Fruit fly (Drosophila melanogaster): ENCODE results near the gene Ski6.
A peak's percentile ranks its signal among the peaks of the same experiment; 100 is the strongest.

Gene Ski6

DNA sequence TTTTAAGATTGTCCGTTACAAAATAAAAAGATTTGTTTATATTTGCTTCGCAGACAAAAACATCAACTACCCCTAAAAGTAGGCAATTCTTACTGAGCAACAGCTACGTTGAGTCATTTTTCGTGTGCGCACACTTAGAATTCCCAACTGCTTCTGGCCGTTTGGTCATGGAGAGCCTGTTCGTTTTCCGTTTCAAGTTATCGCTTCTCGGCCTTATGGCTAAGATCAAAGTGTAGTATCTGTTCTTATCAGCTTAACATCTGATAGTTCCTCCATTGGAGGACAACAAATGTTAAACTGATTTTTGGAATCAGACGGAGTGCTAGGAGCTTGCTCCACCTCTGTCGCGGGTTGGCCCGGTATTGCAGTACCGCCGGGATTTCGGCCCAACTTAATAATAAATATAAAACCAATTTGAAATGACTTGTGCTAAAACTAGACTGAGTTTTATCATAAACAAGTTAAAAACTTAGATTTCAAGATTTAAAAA, 6.5 kb downstream of the Ski6 start (continued):
- TF ChIP-seq gro (GFP tag; optimal IDR thresholded peaks at IDR 0.05) (peak; percentile 84), Side (GFP tag; optimal IDR thresholded peaks at IDR 0.05) (peak; percentile 1), amos (GFP tag; IDR thresholded peaks at IDR 0.05; ENCODE audit: partially characterized antibody) (peak; percentile 51; the same call in 1 of the 2 replicates), wdn (GFP tag; IDR thresholded peaks at IDR 0.05) (0 out of 2 replicates have a peak, but pooled peaks have one; percentile 29), CG14014 (GFP tag; IDR thresholded peaks at IDR 0.05) (peak; percentile 41; the same call in 1 of the 2 replicates), Opbp (GFP tag; IDR thresholded peaks at IDR 0.05; ENCODE audit: partially characterized antibody) (peak; percentile 72), CG33213 (GFP tag; optimal IDR thresholded peaks at IDR 0.05) (peak; percentile 81), chm (GFP tag; IDR thresholded peaks at IDR 0.05) (peak; percentile 72; the same call in 1 of the 2 replicates), CG14710 (tag; optimal IDR thresholded peaks at IDR 0.05) (peak; percentile 29), CG5245 (GFP tag; optimal IDR thresholded peaks at IDR 0.05) (peak; percentile 37), CG6689 (GFP tag; IDR thresholded peaks at IDR 0.05) (peak; percentile 26; the same call in 1 of the 2 replicates), Antp (GFP tag; optimal IDR thresholded peaks at IDR 0.05) (peak; percentile 75), CG14050 (GFP tag; IDR thresholded peaks at IDR 0.05) (0 out of 3 replicates have a peak, but pooled peaks have one; percentile 16), slou (GFP tag; optimal IDR thresholded peaks at IDR 0.05) (peak; percentile 26), NFAT (GFP tag; IDR thresholded peaks at IDR 0.05) (peak; percentile 55; the same call in 1 of the 2 replicates), CG17328 (GFP tag; IDR thresholded peaks at IDR 0.05) (peak; percentile 8; the same call in 1 of the 2 replicates), ci (GFP tag; IDR thresholded peaks at IDR 0.05) (peak; percentile 74), CG10654 (GFP tag; optimal IDR thresholded peaks at IDR 0.05) (peak; percentile 20), CG16863 (GFP tag; optimal IDR thresholded peaks at IDR 0.05) (peak; percentile 31), pros (GFP tag; optimal IDR thresholded peaks at IDR 0.05) (peak; percentile 98), H2.0 (GFP tag; IDR thresholded peaks at IDR 0.05) (0 out of 2 replicates have a peak, but pooled peaks have one; percentile 25), Atf6 (GFP tag; IDR thresholded peaks at IDR 0.05) (peak; percentile 49; the same call in 1 of the 2 replicates), CG9876 (GFP tag; optimal IDR thresholded peaks at IDR 0.05) (peak; percentile 23), inv (GFP tag; IDR thresholded peaks at IDR 0.05; ENCODE audit: partially characterized antibody) (peak; percentile 33; the same call in 1 of the 2 replicates), Ssrp (tag; optimal IDR thresholded peaks at IDR 0.05) (peak; percentile 2), CG12659 (GFP tag; optimal IDR thresholded peaks at IDR 0.05) (peak; percentile 41), CG4360 (GFP tag; IDR thresholded peaks at IDR 0.05) (peak; percentile 49), CG3847 (GFP tag; IDR thresholded peaks at IDR 0.05) (0 out of 2 replicates have a peak, but pooled peaks have one; percentile 13), gt (GFP tag; IDR thresholded peaks at IDR 0.05) (peak; percentile 44; the same call in 1 of the 2 replicates), CG3281 (GFP tag; optimal IDR thresholded peaks at IDR 0.05) (peak; percentile 24), kni (GFP tag; optimal IDR thresholded peaks at IDR 0.05) (peak; percentile 95), Gug (GFP tag; IDR thresholded peaks at IDR 0.05) (peak; percentile 49; the same call in 2 of the 4 replicates), CG1024 (GFP tag; IDR thresholded peaks at IDR 0.05) (peak; percentile 50; the same call in 1 of the 2 replicates), Adf1 (GFP tag; IDR thresholded peaks at IDR 0.05) (peak; percentile 26; the same call in 1 of the 2 replicates), Rx (GFP tag; IDR thresholded peaks at IDR 0.05) (0 out of 2 replicates have a peak, but pooled peaks have one; percentile 14), CG15696 (tag; optimal IDR thresholded peaks at IDR 0.05) (peak; percentile 73), lbe (GFP tag; optimal IDR thresholded peaks at IDR 0.05) (peak; percentile 40), grn (GFP tag; optimal IDR thresholded peaks at IDR 0.05) (peak; percentile 81), nmo (GFP tag; optimal IDR thresholded peaks at IDR 0.05) (peak; percentile 45), D19A (tag; optimal IDR thresholded peaks at IDR 0.05) (peak; percentile 21), E2f1 (GFP tag; IDR thresholded peaks at IDR 0.05) (peak; percentile 49; the same call in 1 of the 2 replicates), pho (GFP tag; optimal IDR thresholded peaks at IDR 0.05) (peak; percentile 56), sug (tag; optimal IDR thresholded peaks at IDR 0.05) (peak; percentile 33), CG8765 (GFP tag; IDR thresholded peaks at IDR 0.05) (peak; percentile 46; the same call in 1 of the 2 replicates), ash1 (GFP tag; optimal IDR thresholded peaks at IDR 0.05) (peak; percentile 23), Eip74EF (GFP tag; optimal IDR thresholded peaks at IDR 0.05) (peak in 1 of 2 experiments; percentile 35), B-H2 (GFP tag; optimal IDR thresholded peaks at IDR 0.05) (peak; percentile 39), Chrac-16 (GFP tag; optimal IDR thresholded peaks at IDR 0.05) (peak; percentile 13), jigr1 (GFP tag; IDR thresholded peaks at IDR 0.05) (0 out of 3 replicates have a peak, but pooled peaks have one; percentile 14)

Measured in whole organism, embryonic.